Worm (Caenorhabditis elegans) whole organism, L3 larva: ENCODE results near the gene ints-9.

Experiments
- ama-1 ChIP-seq: fragments of 150-350 bp; optimal IDR thresholded peaks from 2 replicates; lab custom pipeline; 2018
- ceh-82 ChIP-seq: fragments of 150-350 bp; optimal IDR thresholded peaks from 2 replicates; lab custom pipeline; 2014; ENCODE audit warnings: missing biosample characterization, missing genetic modification characterization
- elt-3 ChIP-seq, 3 experiments: fragments of 150-350 bp in 1 of 3; sonication (generic microtip) in 2 of 3; optimal IDR thresholded peaks; 2 replicates in 2 of 3; 4 replicates in 1 of 3; lab custom pipeline; 2014 to 2017; ENCODE audit warnings: missing biosample characterization in 3 of 3, missing genetic modification characterization in 3 of 3
- fkh-10 ChIP-seq: sonication (generic microtip); optimal IDR thresholded peaks from 2 replicates; lab custom pipeline; 2017; ENCODE audit warnings: missing biosample characterization, missing genetic modification reagents, missing genetic modification characterization
- fos-1 ChIP-seq: fragments of 150-350 bp; optimal IDR thresholded peaks from 2 replicates; lab custom pipeline; 2014; ENCODE audit warnings: missing biosample characterization, missing genetic modification characterization
- nhr-76 ChIP-seq: fragments of 150-350 bp; sonication (generic microtip); optimal IDR thresholded peaks from 5 replicates; lab custom pipeline; 2014; ENCODE audit warnings: missing biosample characterization, missing genetic modification characterization
- snpc-4 ChIP-seq: fragments of 150-350 bp; optimal IDR thresholded peaks from 2 replicates; lab custom pipeline; 2014; ENCODE audit warnings: missing biosample characterization, missing genetic modification characterization
- zag-1 ChIP-seq: fragments of 150-350 bp; optimal IDR thresholded peaks from 2 replicates; lab custom pipeline; 2014; ENCODE audit warnings: missing biosample characterization, missing genetic modification characterization
- ztf-11 ChIP-seq: fragments of 150-350 bp; optimal IDR thresholded peaks from 2 replicates; lab custom pipeline; 2014; ENCODE audit warnings: missing biosample characterization, missing genetic modification characterization

DNA sequence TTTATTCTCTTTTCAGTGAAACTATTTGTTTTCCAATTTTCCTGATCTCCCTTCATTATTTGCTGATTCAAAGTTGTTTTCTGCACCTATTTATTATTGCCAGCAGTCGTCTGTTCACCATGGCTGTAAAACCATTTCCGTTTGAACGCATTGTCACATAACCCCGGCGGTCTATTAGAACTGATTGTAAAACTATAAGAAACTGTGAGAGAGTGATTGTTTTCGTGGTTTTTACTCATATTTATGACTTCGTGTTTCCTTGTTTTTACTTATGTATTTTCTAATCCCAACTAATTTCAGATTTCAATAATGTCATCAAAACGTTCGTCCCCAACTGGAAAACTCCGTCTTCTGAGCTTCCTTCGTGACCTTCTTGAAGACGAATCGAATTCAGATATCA lies 12.7 kb upstream of the ints-9 start, which contains the start of gene F19F10.1:
- TF ChIP-seq elt-3 (tag; optimal IDR thresholded peaks at IDR 0.05; lab: Kevin White, UChicago), result no peak
- no peak for TF ChIP-seq snpc-4 (tag; lab: Kevin White, UChicago)
- TF ChIP-seq fkh-10 (GFP tag; lab: Kevin White, UChicago), result no peak
- no peak for TF ChIP-seq nhr-76
- no peak for TF ChIP-seq ceh-82 (tag; lab: Kevin White, UChicago)
- TF ChIP-seq ama-1, result no peak
- no peak for TF ChIP-seq ztf-11 (tag; lab: Kevin White, UChicago)
- no peak for TF ChIP-seq zag-1
- TF ChIP-seq fos-1 (tag; lab: Kevin White, UChicago), result no peak
